Worm (Caenorhabditis elegans): ENCODE data around the gene F09E5.12.

Gene F09E5.12

ce11 chrII:5324653-5325052 is 45.9 kb downstream of the F09E5.12 start:
- no peak for TF ChIP-seq lin-15B (tag; optimal IDR thresholded peaks at IDR 0.05)
- peak; percentile 5 for TF ChIP-seq pha-4 (tag; optimal IDR thresholded peaks at IDR 0.05)
- TF ChIP-seq elt-1 (tag; optimal IDR thresholded peaks at IDR 0.05), result peak; percentile 15

- peak; percentile 83 for TF ChIP-seq jun-1 (tag; optimal IDR thresholded peaks at IDR 0.05)
- peak; percentile 88 for TF ChIP-seq pha-4 (tag; optimal IDR thresholded peaks at IDR 0.05)
- TF ChIP-seq nhr-76 (tag; optimal IDR thresholded peaks at IDR 0.05), result no peak
- TF ChIP-seq pqm-1 (tag; optimal IDR thresholded peaks at IDR 0.05), result peak; percentile 99
- TF ChIP-seq elt-2 (tag; optimal IDR thresholded peaks at IDR 0.05), result peak; percentile 100
Measured at ce11 chrII:5323773-5324172, 46.8 kb downstream of the F09E5.12 start.

ce11 chrII:5322732-5323326 is 47.7 kb downstream of the F09E5.12 start, which contains the start of gene vhp-1:
TSS of gene vhp-1 (plus strand) at chrII:5323276.
- TF ChIP-seq nfya-1 (tag; optimal IDR thresholded peaks at IDR 0.05; ENCODE audit: insufficient read depth), result no peak
- no peak for TF ChIP-seq lsy-12 (tag; optimal IDR thresholded peaks at IDR 0.05)
- peak; percentile 16 for TF ChIP-seq nhr-23 (tag; optimal IDR thresholded peaks at IDR 0.05)
- peak; percentile 61 for TF ChIP-seq pha-4 (tag; optimal IDR thresholded peaks at IDR 0.05)

ce11 chrII:5321718-5322286 is 48.7 kb downstream of the F09E5.12 start:
- TF ChIP-seq unc-62 (GFP tag; optimal IDR thresholded peaks at IDR 0.05) (no peak), skn-1 (tag; optimal IDR thresholded peaks at IDR 0.05) (no peak), nhr-11 (tag; optimal IDR thresholded peaks at IDR 0.05) (no peak), pha-4 (tag; optimal IDR thresholded peaks at IDR 0.05) (peak; percentile 74), lin-39 (tag; optimal IDR thresholded peaks at IDR 0.05) (no peak), nhr-77 (tag; optimal IDR thresholded peaks at IDR 0.05) (no peak), nhr-43 (tag; optimal IDR thresholded peaks at IDR 0.05; ENCODE audit: poor library complexity, severe bottlenecking) (peak; percentile 89), tbx-2 (tag; optimal IDR thresholded peaks at IDR 0.05) (peak; percentile 45), elt-3 (tag; optimal IDR thresholded peaks at IDR 0.05) (peak in 2 of 3 experiments; percentile 46 to 94), fos-1 (tag; optimal IDR thresholded peaks at IDR 0.05) (peak; percentile 8), fkh-10 (GFP tag; optimal IDR thresholded peaks at IDR 0.05) (no peak), unc-39 (tag; optimal IDR thresholded peaks at IDR 0.05) (no peak), mdl-1 (tag; optimal IDR thresholded peaks at IDR 0.05) (no peak), eor-1 (tag; optimal IDR thresholded peaks at IDR 0.05) (no peak), R02D3.7 (tag; optimal IDR thresholded peaks at IDR 0.05) (peak; percentile 6), nfya-1 (tag; optimal IDR thresholded peaks at IDR 0.05; ENCODE audit: insufficient read depth) (peak; percentile 21), nhr-28 (tag; optimal IDR thresholded peaks at IDR 0.05) (no peak), ceh-28 (tag; optimal IDR thresholded peaks at IDR 0.05) (peak; percentile 45), ama-1 (optimal IDR thresholded peaks at IDR 0.05) (no peak), nhr-23 (tag; optimal IDR thresholded peaks at IDR 0.05) (peak; percentile 77), nhr-25 (tag; optimal IDR thresholded peaks at IDR 0.05) (peak; percentile 79), zag-1 (tag; optimal IDR thresholded peaks at IDR 0.05) (no peak), lsy-12 (tag; optimal IDR thresholded peaks at IDR 0.05) (peak; percentile 83), elt-2 (tag; optimal IDR thresholded peaks at IDR 0.05) (peak; percentile 80), ceh-16 (tag; optimal IDR thresholded peaks at IDR 0.05) (no peak), ceh-9 (tag; optimal IDR thresholded peaks at IDR 0.05) (no peak), egl-27 (tag; optimal IDR thresholded peaks at IDR 0.05) (no peak), pqm-1 (tag; optimal IDR thresholded peaks at IDR 0.05) (peak; percentile 25), snpc-4 (tag; optimal IDR thresholded peaks at IDR 0.05) (no peak), jun-1 (tag; optimal IDR thresholded peaks at IDR 0.05) (peak; percentile 82), elt-1 (tag; optimal IDR thresholded peaks at IDR 0.05) (peak; percentile 33)
